Worm (Caenorhabditis elegans): Measurements from ENCODE around the gene W06H8.2.

ce11 chrV:6217834-6218233 lies 11.3 kb downstream of the W06H8.2 start, which contains the start of gene str-206:
- no peak for TF ChIP-seq aly-2 (tag; optimal IDR thresholded peaks at IDR 0.05)
- TF ChIP-seq lin-39 (tag; optimal IDR thresholded peaks at IDR 0.05): no peak
- no peak for TF ChIP-seq nhr-11 (tag; optimal IDR thresholded peaks at IDR 0.05)
- TF ChIP-seq ama-1 (optimal IDR thresholded peaks at IDR 0.05): no peak
- TF ChIP-seq unc-62 (GFP tag; optimal IDR thresholded peaks at IDR 0.05): no peak
- no peak for TF ChIP-seq nhr-25 (tag; optimal IDR thresholded peaks at IDR 0.05)
- TF ChIP-seq alr-1 (tag; optimal IDR thresholded peaks at IDR 0.05): no peak
- TF ChIP-seq unc-39 (tag; optimal IDR thresholded peaks at IDR 0.05): no peak
- no peak for TF ChIP-seq unc-55 (GFP tag; optimal IDR thresholded peaks at IDR 0.05)
- TF ChIP-seq lsy-2 (tag; optimal IDR thresholded peaks at IDR 0.05): no peak
- TF ChIP-seq nhr-6 (tag; optimal IDR thresholded peaks at IDR 0.05): no peak
- no peak for TF ChIP-seq elt-3 (tag; optimal IDR thresholded peaks at IDR 0.05)
- TF ChIP-seq nhr-77 (tag; optimal IDR thresholded peaks at IDR 0.05): no peak
- no peak for TF ChIP-seq blmp-1 (tag; optimal IDR thresholded peaks at IDR 0.05; ENCODE audit: insufficient read depth)

Data from whole organism, L2 larva.